Worm (Caenorhabditis elegans) whole organism, late embryonic: ENCODE data around the gene mrck-1.

ENCODE experiments used
- C08G9.2 ChIP-seq: sonication (generic microtip); optimal IDR thresholded peaks from 2 replicates; lab custom pipeline; 2016; ENCODE audit warnings: mild to moderate bottlenecking, missing genetic modification characterization, moderate library complexity, missing compliant biosample characterization
- ahr-1 ChIP-seq: sonication (generic microtip); optimal IDR thresholded peaks from 2 replicates; lab custom pipeline; 2016; ENCODE audit warnings: missing genetic modification characterization, missing compliant biosample characterization
- ama-1 ChIP-seq: fragments of 150-350 bp; optimal IDR thresholded peaks from 2 replicates; lab custom pipeline; 2014
- ceh-14 ChIP-seq: sonication (generic microtip); optimal IDR thresholded peaks from 2 replicates; lab custom pipeline; 2016; ENCODE audit warnings: missing genotype, missing genetic modification characterization, missing compliant biosample characterization
- ceh-22 ChIP-seq: sonication (generic microtip); optimal IDR thresholded peaks from 2 replicates; lab custom pipeline; 2017; ENCODE audit warnings: missing biosample characterization, missing genetic modification characterization
- ceh-31 ChIP-seq: sonication (generic microtip); optimal IDR thresholded peaks from 2 replicates; lab custom pipeline; 2016; ENCODE audit warnings: missing genetic modification characterization, missing compliant biosample characterization
- ceh-34 ChIP-seq: sonication (generic microtip); optimal IDR thresholded peaks from 2 replicates; lab custom pipeline; 2016; ENCODE audit warnings: mild to moderate bottlenecking, missing genetic modification characterization, missing compliant biosample characterization
- ceh-45 ChIP-seq: fragments of 200-800 bp; sonication (Bioruptor generic); IDR thresholded peaks from 2 replicates; pipeline ENCODE4 v1.3.6; 2022; ENCODE audit warnings: missing genetic modification reagents, missing genetic modification characterization, missing compliant biosample characterization
- ceh-6 ChIP-seq: fragments of 200-800 bp; sonication (Bioruptor generic); optimal IDR thresholded peaks from 2 replicates; lab custom pipeline; 2018; ENCODE audit warnings: mild to moderate bottlenecking, missing genetic modification characterization, missing compliant biosample characterization
- che-1 ChIP-seq: sonication (generic microtip); optimal IDR thresholded peaks from 2 replicates; lab custom pipeline; 2016; ENCODE audit warnings: mild to moderate bottlenecking, missing genetic modification characterization, missing compliant biosample characterization
- dve-1 ChIP-seq: sonication (generic microtip); optimal IDR thresholded peaks from 2 replicates; lab custom pipeline; 2017; ENCODE audit warnings: antibody characterized with exemption, mild to moderate bottlenecking, missing genetic modification characterization, missing compliant biosample characterization
- elt-2 ChIP-seq: sonication (generic microtip); optimal IDR thresholded peaks from 2 replicates; lab custom pipeline; 2016; ENCODE audit warnings: missing genetic modification reagents, missing genetic modification characterization, missing compliant biosample characterization
- elt-4 ChIP-seq: sonication (generic microtip); optimal IDR thresholded peaks from 2 replicates; lab custom pipeline; 2016; ENCODE audit warnings: missing genetic modification characterization, missing compliant biosample characterization
- fkh-6 ChIP-seq: sonication (generic microtip); optimal IDR thresholded peaks from 2 replicates; lab custom pipeline; 2016; ENCODE audit warnings: missing genetic modification characterization, missing compliant biosample characterization
- hlh-15 ChIP-seq: sonication (generic microtip); optimal IDR thresholded peaks from 2 replicates; lab custom pipeline; 2016; ENCODE audit warnings: missing genetic modification characterization, missing compliant biosample characterization
- hlh-30 ChIP-seq: sonication (generic microtip); optimal IDR thresholded peaks from 2 replicates; lab custom pipeline; 2017; ENCODE audit warnings: antibody characterized with exemption, missing genetic modification characterization, missing compliant biosample characterization; ENCODE audit not compliant: insufficient read depth
- hlh-6 ChIP-seq: sonication (generic microtip); optimal IDR thresholded peaks from 2 replicates; lab custom pipeline; 2016; ENCODE audit warnings: missing genotype, missing genetic modification characterization, missing compliant biosample characterization
- hlh-8 ChIP-seq: sonication (generic microtip); optimal IDR thresholded peaks from 2 replicates; lab custom pipeline; 2016; ENCODE audit warnings: missing genotype, missing genetic modification characterization, missing compliant biosample characterization
- madf-2 ChIP-seq: sonication (generic microtip); optimal IDR thresholded peaks from 2 replicates; lab custom pipeline; 2017; ENCODE audit warnings: missing genetic modification characterization, missing compliant biosample characterization
- nfya-1 ChIP-seq: sonication (generic microtip); optimal IDR thresholded peaks from 2 replicates; lab custom pipeline; 2017; ENCODE audit warnings: missing genetic modification characterization, mild to moderate bottlenecking, missing compliant biosample characterization, antibody characterized with exemption, moderate library complexity
- nhr-11 ChIP-seq: fragments of 150-350 bp; optimal IDR thresholded peaks from 2 replicates; lab custom pipeline; 2014; ENCODE audit warnings: missing biosample characterization, missing genetic modification characterization
- nhr-232 ChIP-seq: sonication (generic microtip); optimal IDR thresholded peaks from 2 replicates; lab custom pipeline; 2016; ENCODE audit warnings: missing genetic modification characterization, missing compliant biosample characterization
- npax-4 ChIP-seq: sonication (generic microtip); optimal IDR thresholded peaks from 2 replicates; lab custom pipeline; 2016; ENCODE audit warnings: missing genetic modification characterization, missing compliant biosample characterization
- pax-1 ChIP-seq: fragments of 150-350 bp; optimal IDR thresholded peaks from 2 replicates; lab custom pipeline; 2014; ENCODE audit warnings: missing biosample characterization, missing genetic modification characterization
- pha-2 ChIP-seq: sonication (generic microtip); optimal IDR thresholded peaks from 2 replicates; lab custom pipeline; 2017; ENCODE audit warnings: mild to moderate bottlenecking, missing genetic modification characterization, missing compliant biosample characterization
- pqm-1 ChIP-seq: sonication (generic microtip); optimal IDR thresholded peaks from 2 replicates; lab custom pipeline; 2016; ENCODE audit warnings: missing genetic modification characterization, missing compliant biosample characterization
- pros-1 ChIP-seq: fragments of 150-350 bp; optimal IDR thresholded peaks from 2 replicates; lab custom pipeline; 2014; ENCODE audit warnings: missing biosample characterization, missing genetic modification reagents, missing genetic modification characterization
- ref-2 ChIP-seq: sonication (generic microtip); optimal IDR thresholded peaks from 2 replicates; lab custom pipeline; 2016; ENCODE audit warnings: missing genetic modification characterization, missing compliant biosample characterization
- rnt-1 ChIP-seq: sonication (generic microtip); optimal IDR thresholded peaks from 2 replicates; lab custom pipeline; 2016; ENCODE audit warnings: missing genetic modification characterization, missing compliant biosample characterization
- sox-4 ChIP-seq: sonication (generic microtip); optimal IDR thresholded peaks from 2 replicates; lab custom pipeline; 2017; ENCODE audit warnings: mild to moderate bottlenecking, missing genetic modification characterization, inconsistent platforms, missing compliant biosample characterization
- syd-9 ChIP-seq: sonication (generic microtip); optimal IDR thresholded peaks from 2 replicates; lab custom pipeline; 2016; ENCODE audit warnings: mild to moderate bottlenecking, missing genetic modification characterization, moderate library complexity, missing compliant biosample characterization
- ttx-3 ChIP-seq: sonication (generic microtip); optimal IDR thresholded peaks from 2 replicates; lab custom pipeline; 2016; ENCODE audit warnings: missing genetic modification reagents, missing genetic modification characterization, missing compliant biosample characterization
- unc-42 ChIP-seq: sonication (generic microtip); optimal IDR thresholded peaks from 2 replicates; lab custom pipeline; 2016; ENCODE audit warnings: missing genotype, missing genetic modification characterization, missing compliant biosample characterization
- unc-86 ChIP-seq: sonication (generic microtip); optimal IDR thresholded peaks from 2 replicates; lab custom pipeline; 2016; ENCODE audit warnings: missing genetic modification characterization, missing compliant biosample characterization
- zip-5 ChIP-seq: sonication (generic microtip); optimal IDR thresholded peaks from 2 replicates; lab custom pipeline; 2016; ENCODE audit warnings: missing genetic modification characterization, missing compliant biosample characterization
- ztf-16 ChIP-seq: sonication (generic microtip); optimal IDR thresholded peaks from 2 replicates; lab custom pipeline; 2017; ENCODE audit warnings: missing genetic modification characterization, missing compliant biosample characterization

Gene mrck-1

DNA sequence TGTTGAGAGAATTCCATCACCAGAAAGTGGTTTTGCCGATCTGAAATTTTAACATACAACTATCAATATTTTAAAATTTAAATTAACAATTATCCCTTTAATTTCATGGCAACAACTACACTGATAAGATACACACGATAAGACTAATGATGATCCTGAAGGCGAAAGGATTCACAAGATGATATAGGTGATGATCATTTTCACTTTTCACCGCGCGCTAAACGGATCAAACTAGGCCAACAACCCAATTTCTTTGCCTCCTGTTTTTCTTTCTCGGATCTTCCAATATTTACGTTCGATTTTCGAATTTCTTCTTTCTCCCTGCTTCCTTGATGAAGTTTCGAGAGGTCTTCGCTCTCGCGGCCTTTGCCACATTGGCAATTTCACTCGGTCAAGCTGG is 7.9 kb downstream of the mrck-1 start, which contains the start of gene K08B12.1:
Gene K08B12.1 (plus strand): TSS at position 229 of the 400 bp plus-strand sequence.
- TF ChIP-seq unc-42 (no peak), dve-1 (tag; lab: Kevin White, UChicago) (no peak), che-1 (no peak), unc-86 (tag; lab: Kevin White, UChicago) (no peak), sox-4 (tag; lab: Kevin White, UChicago) (no peak), elt-2 (no peak), syd-9 (tag; lab: Kevin White, UChicago) (no peak), ceh-34 (tag; lab: Kevin White, UChicago) (no peak), hlh-15 (tag; lab: Kevin White, UChicago) (no peak), pqm-1 (no peak), ceh-22 (tag; lab: Kevin White, UChicago) (no peak), nhr-11 (tag; lab: Kevin White, UChicago) (no peak), nfya-1 (tag; lab: Kevin White, UChicago) (no peak), pros-1 (no peak)

DNA sequence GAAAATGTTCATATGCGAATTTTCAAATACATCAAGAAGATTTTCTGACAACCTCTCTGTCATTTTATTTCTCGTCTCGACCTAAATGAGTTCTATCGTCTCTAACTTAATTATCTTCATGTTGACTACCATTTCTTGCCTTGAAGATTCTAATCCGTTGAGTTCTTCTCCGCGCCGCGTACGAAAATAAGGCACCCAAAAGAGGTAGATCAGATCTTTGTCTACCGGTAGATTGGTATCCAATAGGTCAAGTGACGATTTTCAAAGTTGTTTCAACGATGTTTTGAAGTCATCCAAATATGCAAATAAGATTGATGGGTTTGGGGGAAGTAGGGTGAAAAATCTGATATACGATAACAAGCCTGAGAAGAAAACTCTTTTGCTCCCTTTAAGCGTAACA is 13.2 kb downstream of the mrck-1 start:
- TF ChIP-seq ztf-16 (tag; lab: Kevin White, UChicago): no peak
- TF ChIP-seq hlh-6 (tag; lab: Kevin White, UChicago): no peak

DNA sequence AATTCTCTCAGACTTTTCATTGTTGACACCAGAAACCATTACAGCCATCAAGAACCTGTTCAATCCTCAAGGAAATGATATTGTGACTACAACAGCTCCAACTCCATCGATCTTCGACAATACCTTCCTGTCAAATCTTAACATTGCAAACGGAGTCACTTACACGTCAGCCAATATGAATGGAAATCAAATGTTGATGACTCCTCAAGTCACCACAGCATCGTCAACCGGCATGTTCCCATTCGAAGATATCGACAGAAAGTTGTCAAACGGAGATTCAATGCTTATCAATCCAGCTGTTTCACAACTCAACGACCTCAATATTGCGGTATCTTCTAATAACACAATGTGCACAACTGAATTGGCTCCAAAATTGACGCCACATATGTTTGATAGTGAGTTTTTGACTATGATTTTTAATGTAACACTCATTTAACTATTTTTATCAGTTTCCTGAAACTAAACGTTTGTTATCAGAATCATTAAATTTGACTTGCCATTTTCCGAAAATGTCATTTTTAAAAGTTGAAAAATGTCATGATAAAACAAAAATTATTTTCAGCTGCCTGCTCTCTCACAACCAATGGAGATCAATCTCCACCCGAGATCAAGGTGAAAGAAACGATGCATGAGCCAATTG is 16.0 kb downstream of the mrck-1 start:
- TF ChIP-seq ceh-14 (no peak), syd-9 (tag; lab: Kevin White, UChicago) (no peak), ceh-22 (tag; lab: Kevin White, UChicago) (no peak), hlh-15 (tag; lab: Kevin White, UChicago) (no peak), hlh-8 (tag; lab: Kevin White, UChicago) (no peak), C08G9.2 (no peak)

DNA sequence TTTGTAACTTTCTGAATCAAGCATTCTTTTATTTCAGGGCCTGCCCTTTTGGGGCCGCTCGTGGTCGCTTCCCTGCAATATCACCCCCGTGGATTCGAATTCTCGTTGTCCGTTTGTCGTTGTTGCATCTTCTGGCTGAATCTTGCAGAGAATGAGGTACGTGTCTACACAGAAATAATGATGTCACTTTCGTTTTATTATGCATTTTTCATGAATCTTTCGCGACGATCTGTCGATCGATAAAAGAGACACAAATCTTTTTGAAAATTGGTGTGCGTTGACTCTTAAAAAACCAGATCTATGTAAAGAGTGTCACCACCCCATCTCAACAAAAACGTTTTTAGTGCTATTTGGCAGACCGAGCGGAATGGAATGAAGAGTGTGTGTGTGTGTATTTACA is 18.0 kb downstream of the mrck-1 start:
- TF ChIP-seq pax-1 (tag; lab: Kevin White, UChicago) (no peak), madf-2 (no peak), hlh-30 (tag; lab: Kevin White, UChicago) (no peak), elt-4 (tag; lab: Kevin White, UChicago) (no peak), dve-1 (tag; lab: Kevin White, UChicago) (no peak), zip-5 (no peak), npax-4 (no peak), nhr-232 (no peak), rnt-1 (tag; lab: Kevin White, UChicago) (no peak)
- TF ChIP-seq, all 69 proteins: peak for 0

ce11 chrV:6248714-6249113 is 18.4 kb downstream of the mrck-1 start:
- TF ChIP-seq elt-2 (no peak), pqm-1 (no peak), unc-42 (no peak), rnt-1 (tag; lab: Kevin White, UChicago) (no peak), ref-2 (tag; lab: Kevin White, UChicago) (no peak), ceh-31 (tag; lab: Kevin White, UChicago) (no peak), ceh-45 (GFP tag; lab: Robert Waterston, UW) (no peak), ahr-1 (no peak), fkh-6 (tag; lab: Kevin White, UChicago) (no peak), ama-1 (lab: Kevin White, UChicago) (no peak), ttx-3 (no peak), elt-4 (tag; lab: Kevin White, UChicago) (no peak), pha-2 (no peak), hlh-15 (tag; lab: Kevin White, UChicago) (no peak), madf-2 (no peak), ztf-16 (tag; lab: Kevin White, UChicago) (no peak), syd-9 (tag; lab: Kevin White, UChicago) (no peak), ceh-6 (no peak)
